Worm (Caenorhabditis elegans) whole organism, young adult: ENCODE data around the gene nlp-59.

Experiments used
- C17E4.6 ChIP-seq: fragments of 200-800 bp; sonication (Bioruptor generic); IDR thresholded peaks from 2 replicates; pipeline ENCODE4 v1.3.6; 2022; ENCODE audit warnings: missing genetic modification reagents, missing genetic modification characterization, missing compliant biosample characterization
- D2030.7 ChIP-seq: fragments of 200-800 bp; sonication (Bioruptor generic); IDR thresholded peaks from 2 replicates; pipeline ENCODE4 v1.3.6; 2022; ENCODE audit warnings: missing genetic modification reagents, missing genetic modification characterization, missing compliant biosample characterization
- F10E7.11 ChIP-seq: sonication (generic microtip); optimal IDR thresholded peaks from 2 replicates; lab custom pipeline; 2017; ENCODE audit warnings: mild to moderate bottlenecking, missing genetic modification characterization, moderate library complexity, missing compliant biosample characterization
- F37B4.10 ChIP-seq: fragments of 200-800 bp; sonication (Bioruptor generic); IDR thresholded peaks from 2 replicates; pipeline ENCODE4 v1.3.6; 2022; ENCODE audit warnings: missing genetic modification characterization, missing compliant biosample characterization
- F49E8.2 ChIP-seq: sonication (generic microtip); optimal IDR thresholded peaks from 3 replicates; lab custom pipeline; 2017; ENCODE audit warnings: missing genetic modification characterization, mild to moderate bottlenecking, missing compliant biosample characterization, antibody characterized with exemption, moderate library complexity; ENCODE audit not compliant: insufficient read depth
- F52B5.7 ChIP-seq: sonication (generic microtip); optimal IDR thresholded peaks from 2 replicates; lab custom pipeline; 2016; ENCODE audit warnings: mild to moderate bottlenecking, missing genetic modification characterization, missing compliant biosample characterization
- K11D2.4 ChIP-seq: fragments of 200-800 bp; sonication (Bioruptor generic); IDR thresholded peaks from 2 replicates; pipeline ENCODE4 v1.3.6; 2022; ENCODE audit warnings: missing genetic modification reagents, missing genetic modification characterization, missing compliant biosample characterization
- K12H6.12 ChIP-seq: fragments of 200-800 bp; sonication (Bioruptor generic); optimal IDR thresholded peaks from 2 replicates; lab custom pipeline; 2018; ENCODE audit warnings: mild to moderate bottlenecking, missing genetic modification characterization, missing compliant biosample characterization
- T07F8.4 ChIP-seq: sonication (generic microtip); optimal IDR thresholded peaks from 2 replicates; lab custom pipeline; 2016; ENCODE audit warnings: mild to moderate bottlenecking, missing genetic modification characterization, moderate library complexity, missing compliant biosample characterization
- Y56A3A.18 ChIP-seq: fragments of 200-800 bp; sonication (Bioruptor generic); IDR thresholded peaks from 2 replicates; pipeline ENCODE4 v1.3.6; 2022; ENCODE audit warnings: missing genetic modification reagents, missing genetic modification characterization, missing compliant biosample characterization
- ZK185.1 ChIP-seq: sonication (generic microtip); optimal IDR thresholded peaks from 2 replicates; lab custom pipeline; 2016; ENCODE audit warnings: mild to moderate bottlenecking, missing genetic modification characterization, missing compliant biosample characterization; ENCODE audit not compliant: poor library complexity, severe bottlenecking
- ama-1 ChIP-seq, 3 experiments: fragments of 150-350 bp in 1 of 3; sonication (generic microtip) in 2 of 3; optimal IDR thresholded peaks; 2 replicates each; lab custom pipeline; 2014 to 2018; ENCODE audit warnings: missing biosample characterization in 2 of 3, missing genetic modification characterization in 2 of 3, missing genetic modification reagents in 2 of 3
- aptf-2 ChIP-seq: fragments of 200-800 bp; sonication (Bioruptor generic); conservative IDR thresholded peaks from 2 replicates; pipeline ENCODE4 v1.3.6; 2022; ENCODE audit warnings: missing genetic modification reagents, missing genetic modification characterization, missing compliant biosample characterization
- aptf-3 ChIP-seq: fragments of 200-800 bp; sonication (Bioruptor generic); IDR thresholded peaks from 2 replicates; pipeline ENCODE4 v1.3.6; 2022; ENCODE audit warnings: missing genetic modification characterization, missing compliant biosample characterization
- atf-7 ChIP-seq: sonication (generic microtip); optimal IDR thresholded peaks from 2 replicates; lab custom pipeline; 2017; ENCODE audit warnings: mild to moderate bottlenecking, missing genetic modification characterization, missing compliant biosample characterization
- athp-1 ChIP-seq: sonication (generic microtip); optimal IDR thresholded peaks from 2 replicates; lab custom pipeline; 2017; ENCODE audit warnings: mild to moderate bottlenecking, missing genetic modification characterization, missing compliant biosample characterization
- attf-6 ChIP-seq: fragments of 200-800 bp; sonication (Bioruptor generic); IDR thresholded peaks from 2 replicates; pipeline ENCODE4 v1.3.6; 2022; ENCODE audit warnings: missing genetic modification reagents, missing genetic modification characterization, missing compliant biosample characterization
- ceh-100 ChIP-seq: fragments of 200-800 bp; sonication (Bioruptor generic); IDR thresholded peaks from 2 replicates; pipeline ENCODE4 v1.3.6; 2022; ENCODE audit warnings: missing genetic modification reagents, missing genetic modification characterization, missing compliant biosample characterization
- ceh-40 ChIP-seq: fragments of 200-800 bp; sonication (Bioruptor generic); IDR thresholded peaks from 2 replicates; pipeline ENCODE4 v1.3.6; 2022; ENCODE audit warnings: missing genetic modification characterization, missing compliant biosample characterization
- ceh-58 ChIP-seq: fragments of 200-800 bp; sonication (Bioruptor generic); IDR thresholded peaks from 2 replicates; pipeline ENCODE4 v1.3.6; 2022; ENCODE audit warnings: missing genetic modification characterization, missing compliant biosample characterization
- dpff-1 ChIP-seq: sonication (generic microtip); optimal IDR thresholded peaks from 2 replicates; lab custom pipeline; 2017; ENCODE audit warnings: mild to moderate bottlenecking, missing genetic modification characterization, missing compliant biosample characterization
- efl-1 ChIP-seq: fragments of 150-350 bp; optimal IDR thresholded peaks from 2 replicates; lab custom pipeline; 2014; ENCODE audit warnings: missing biosample characterization, missing genetic modification reagents, missing genetic modification characterization
- hlh-12 ChIP-seq: sonication (generic microtip); optimal IDR thresholded peaks from 2 replicates; lab custom pipeline; 2016; ENCODE audit warnings: missing genetic modification characterization, missing compliant biosample characterization
- hrde-1 ChIP-seq: sonication (generic microtip); optimal IDR thresholded peaks from 2 replicates; lab custom pipeline; 2016; ENCODE audit warnings: missing genetic modification characterization, mild to moderate bottlenecking, missing compliant biosample characterization, moderate library complexity, missing genotype, missing genetic modification reagents, borderline replicate concordance
- hsf-1 ChIP-seq: fragments of 200-800 bp; sonication (Bioruptor generic); IDR thresholded peaks from 2 replicates; pipeline ENCODE4 v1.3.6; 2022; ENCODE audit warnings: missing genetic modification reagents, missing genetic modification characterization, missing compliant biosample characterization
- let-526 ChIP-seq: fragments of 200-800 bp; sonication (Bioruptor generic); IDR thresholded peaks from 2 replicates; pipeline ENCODE4 v1.3.6; 2022; ENCODE audit warnings: missing genetic modification reagents, missing genetic modification characterization, missing compliant biosample characterization
- lin-35 ChIP-seq, 3 experiments: fragments of 150-350 bp in 2 of 3; sonication (generic microtip) in 1 of 3; optimal IDR thresholded peaks; 2 replicates each; lab custom pipeline; 2014 to 2018; ENCODE audit warnings: missing biosample characterization in 3 of 3, missing genetic modification characterization in 3 of 3, missing genetic modification reagents in 3 of 3
- lin-54 ChIP-seq: fragments of 200-800 bp; sonication (Bioruptor generic); optimal IDR thresholded peaks from 2 replicates; lab custom pipeline; 2018; ENCODE audit warnings: mild to moderate bottlenecking, missing genetic modification characterization, missing compliant biosample characterization
- lsl-1 ChIP-seq: fragments of 200-800 bp; sonication (Bioruptor generic); optimal IDR thresholded peaks from 2 replicates; lab custom pipeline; 2018; ENCODE audit warnings: mild to moderate bottlenecking, missing genetic modification characterization, moderate library complexity, missing compliant biosample characterization
- lsy-27 ChIP-seq: sonication (generic microtip); optimal IDR thresholded peaks from 2 replicates; lab custom pipeline; 2017; ENCODE audit warnings: missing genetic modification characterization, mild to moderate bottlenecking, missing compliant biosample characterization, antibody characterized with exemption, missing genotype, borderline replicate concordance; ENCODE audit not compliant: insufficient read depth
- madf-6 ChIP-seq: fragments of 200-800 bp; sonication (Bioruptor generic); IDR thresholded peaks from 2 replicates; pipeline ENCODE4 v1.3.6; 2022; ENCODE audit warnings: missing genetic modification reagents, missing genetic modification characterization, missing compliant biosample characterization
- madf-8 ChIP-seq: fragments of 200-800 bp; sonication (Bioruptor generic); conservative IDR thresholded peaks from 2 replicates; pipeline ENCODE4 v1.3.6; 2022; ENCODE audit warnings: missing genetic modification reagents, missing genetic modification characterization, missing compliant biosample characterization
- mcd-1 ChIP-seq: fragments of 200-800 bp; sonication (Bioruptor generic); IDR thresholded peaks from 2 replicates; pipeline ENCODE4 v1.3.6; 2022; ENCODE audit warnings: missing genetic modification reagents, missing genetic modification characterization, missing compliant biosample characterization
- mxl-1 ChIP-seq: sonication (generic microtip); optimal IDR thresholded peaks from 2 replicates; lab custom pipeline; 2016; ENCODE audit warnings: missing genetic modification characterization, missing compliant biosample characterization
- nfya-1 ChIP-seq: sonication (generic microtip); optimal IDR thresholded peaks from 2 replicates; lab custom pipeline; 2017; ENCODE audit warnings: antibody characterized with exemption, missing compliant biosample characterization, missing genetic modification characterization, borderline replicate concordance; ENCODE audit not compliant: insufficient read depth
- nfyb-1 ChIP-seq: fragments of 200-800 bp; sonication (Bioruptor generic); IDR thresholded peaks from 2 replicates; pipeline ENCODE4 v1.3.6; 2022; ENCODE audit warnings: missing genetic modification reagents, missing genetic modification characterization, missing compliant biosample characterization
- nhr-179 ChIP-seq: sonication (generic microtip); optimal IDR thresholded peaks from 2 replicates; lab custom pipeline; 2016; ENCODE audit warnings: mild to moderate bottlenecking, missing genetic modification characterization, missing compliant biosample characterization
- nhr-27 ChIP-seq: fragments of 200-800 bp; sonication (Bioruptor generic); optimal IDR thresholded peaks from 2 replicates; lab custom pipeline; 2018; ENCODE audit warnings: mild to moderate bottlenecking, missing genetic modification characterization, moderate library complexity, missing compliant biosample characterization
- pha-4 ChIP-seq: fragments of 150-350 bp; sonication (generic microtip); optimal IDR thresholded peaks from 2 replicates; lab custom pipeline; 2014; ENCODE audit warnings: missing biosample characterization, missing genetic modification reagents, missing genetic modification characterization
- rpc-1 ChIP-seq, 2 experiments: fragments of 150-350 bp in 1 of 2; sonication (generic microtip) in 1 of 2; optimal IDR thresholded peaks; 2 replicates each; lab custom pipeline; 2014 to 2018; ENCODE audit warnings: missing biosample characterization in 1 of 2, missing genetic modification characterization in 1 of 2, missing genetic modification reagents in 1 of 2, missing genotype in 1 of 2
- sdz-38 ChIP-seq: sonication (generic microtip); optimal IDR thresholded peaks from 2 replicates; lab custom pipeline; 2016; ENCODE audit warnings: missing genotype, missing genetic modification characterization, missing compliant biosample characterization
- snpc-1.1 ChIP-seq: sonication (generic microtip); optimal IDR thresholded peaks from 2 replicates; lab custom pipeline; 2017; ENCODE audit warnings: missing genetic modification characterization, mild to moderate bottlenecking, missing compliant biosample characterization, antibody characterized with exemption, moderate library complexity, missing genotype, missing genetic modification reagents; ENCODE audit not compliant: insufficient read depth
- snpc-1.3 ChIP-seq: sonication (generic microtip); optimal IDR thresholded peaks from 2 replicates; lab custom pipeline; 2017; ENCODE audit warnings: missing genetic modification characterization, mild to moderate bottlenecking, missing compliant biosample characterization, antibody characterized with exemption, moderate library complexity, missing genotype, missing genetic modification reagents; ENCODE audit not compliant: insufficient read depth
- sptf-2 ChIP-seq: fragments of 200-800 bp; sonication (Bioruptor generic); optimal IDR thresholded peaks from 2 replicates; lab custom pipeline; 2018; ENCODE audit warnings: mild to moderate bottlenecking, missing genetic modification characterization, missing compliant biosample characterization
- tlf-1 ChIP-seq: fragments of 200-800 bp; sonication (Bioruptor generic); optimal IDR thresholded peaks from 2 replicates; lab custom pipeline; 2018; ENCODE audit warnings: mild to moderate bottlenecking, missing genetic modification characterization, missing compliant biosample characterization
- zfh-2 ChIP-seq: fragments of 200-800 bp; sonication (Bioruptor generic); conservative IDR thresholded peaks from 2 replicates; pipeline ENCODE4 v1.3.6; 2022; ENCODE audit warnings: missing genetic modification reagents, missing genetic modification characterization, missing compliant biosample characterization
- ztf-3 ChIP-seq: fragments of 200-800 bp; sonication (Bioruptor generic); optimal IDR thresholded peaks from 2 replicates; lab custom pipeline; 2018; ENCODE audit warnings: mild to moderate bottlenecking, missing genetic modification characterization, missing compliant biosample characterization

Gene nlp-59

ce11 chrV:14999485-15000023 is 28.3 kb downstream of the nlp-59 start, which contains the start of gene T01C3.11 (continued):
- TF ChIP-seq lin-35 (GFP tag; optimal IDR thresholded peaks at IDR 0.05; lab: Kevin White, UChicago) (no peak), F52B5.7 (no peak), athp-1 (peak; percentile 34), attf-6 (peak; percentile 53; the same call in 1 of the 2 replicates), F49E8.2 (peak; percentile 68), mcd-1 (no peak), nfyb-1 (GFP tag; lab: Robert Waterston, UW) (no peak), pha-4 (tag; lab: Kevin White, UChicago) (no peak), tlf-1 (GFP tag; lab: Kevin White, UChicago) (no peak), ceh-40 (GFP tag; lab: Robert Waterston, UW) (0 out of 2 replicates have a peak, but pooled peaks have one; percentile 11), ztf-3 (GFP tag; lab: Kevin White, UChicago) (no peak), dpff-1 (tag; lab: Kevin White, UChicago) (no peak), nhr-179 (tag; lab: Kevin White, UChicago) (no peak), madf-8 (no peak), snpc-1.1 (tag; lab: Kevin White, UChicago) (peak; percentile 35), hsf-1 (GFP tag; lab: Robert Waterston, UW) (peak; percentile 5; the same call in 1 of the 2 replicates), lin-54 (GFP tag; lab: Kevin White, UChicago) (peak; percentile 25), F10E7.11 (tag; lab: Kevin White, UChicago) (no peak), nhr-27 (tag; lab: Kevin White, UChicago) (no peak), aptf-2 (GFP tag; lab: Robert Waterston, UW) (no peak), mxl-1 (tag; lab: Kevin White, UChicago) (no peak), ZK185.1 (tag; lab: Kevin White, UChicago) (peak; percentile 7), ceh-100 (GFP tag; lab: Robert Waterston, UW) (no peak; the same call in 1 of the 2 replicates), hlh-12 (tag; lab: Kevin White, UChicago) (no peak), atf-7 (no peak), K11D2.4 (GFP tag; lab: Robert Waterston, UW) (no peak), aptf-3 (no peak), rpc-1 (optimal IDR thresholded peaks at IDR 0.05; lab: Kevin White, UChicago) (no peak), rpc-1 (tag; optimal IDR thresholded peaks at IDR 0.05; lab: Kevin White, UChicago) (no peak), let-526 (GFP tag; lab: Robert Waterston, UW) (no peak), lsy-27 (tag; lab: Kevin White, UChicago) (no peak), hrde-1 (peak; percentile 84), sptf-2 (GFP tag; lab: Kevin White, UChicago) (no peak), F37B4.10 (no peak), T07F8.4 (tag; lab: Kevin White, UChicago) (no peak), ama-1 (optimal IDR thresholded peaks at IDR 0.05; lab: Kevin White, UChicago) (no peak), ama-1 (GFP tag; optimal IDR thresholded peaks at IDR 0.05; lab: Kevin White, UChicago) (no peak), madf-6 (GFP tag; lab: Robert Waterston, UW) (peak; percentile 57), C17E4.6 (no peak), efl-1 (GFP tag; lab: Kevin White, UChicago) (no peak), snpc-1.3 (peak; percentile 54), D2030.7 (GFP tag; lab: Robert Waterston, UW) (no peak), Y56A3A.18 (GFP tag; lab: Robert Waterston, UW) (no peak), K12H6.12 (tag; lab: Kevin White, UChicago) (no peak), nfya-1 (tag; lab: Kevin White, UChicago) (no peak), sdz-38 (tag; lab: Kevin White, UChicago) (no peak), zfh-2 (GFP tag; lab: Robert Waterston, UW) (no peak), lsl-1 (GFP tag; lab: Kevin White, UChicago) (no peak), ceh-58 (no peak)
